Worm (Caenorhabditis elegans) whole organism, L2 larva: ENCODE results near the gene cyp-25A2.
A peak's percentile ranks its signal among the peaks of the same experiment; 100 is the strongest.

Experiments
- C34F6.9 ChIP-seq: fragments of 150-350 bp; optimal IDR thresholded peaks from 2 replicates; lab custom pipeline; 2014; ENCODE audit warnings: missing biosample characterization, missing genetic modification characterization
- F13H6.1 ChIP-seq: sonication (generic microtip); optimal IDR thresholded peaks from 2 replicates; lab custom pipeline; 2016; ENCODE audit warnings: missing genetic modification characterization, missing compliant biosample characterization
- R02D3.7 ChIP-seq: fragments of 150-350 bp; optimal IDR thresholded peaks from 2 replicates; lab custom pipeline; 2014; ENCODE audit warnings: missing biosample characterization, missing genetic modification characterization
- Y55F3AM.14 ChIP-seq: fragments of 200-800 bp; sonication (Bioruptor generic); optimal IDR thresholded peaks from 2 replicates; lab custom pipeline; 2018; ENCODE audit warnings: mild to moderate bottlenecking, missing genetic modification characterization, missing compliant biosample characterization
- ZK546.5 ChIP-seq: sonication (generic microtip); optimal IDR thresholded peaks from 2 replicates; lab custom pipeline; 2017; ENCODE audit warnings: missing biosample characterization, missing genetic modification characterization
- aly-2 ChIP-seq: fragments of 150-350 bp; optimal IDR thresholded peaks from 2 replicates; lab custom pipeline; 2014; ENCODE audit warnings: missing biosample characterization, missing genetic modification characterization
- ama-1 ChIP-seq: fragments of 150-350 bp; optimal IDR thresholded peaks from 2 replicates; lab custom pipeline; 2018; ENCODE audit warnings: inconsistent platforms
- blmp-1 ChIP-seq: sonication (generic microtip); optimal IDR thresholded peaks from 2 replicates; lab custom pipeline; 2017; ENCODE audit warnings: missing genetic modification characterization, mild to moderate bottlenecking, missing compliant biosample characterization, antibody characterized with exemption, moderate library complexity; ENCODE audit not compliant: insufficient read depth
- ceh-16 ChIP-seq: fragments of 150-350 bp; optimal IDR thresholded peaks from 2 replicates; lab custom pipeline; 2014; ENCODE audit warnings: missing biosample characterization, missing genetic modification characterization
- ceh-82 ChIP-seq: fragments of 150-350 bp; optimal IDR thresholded peaks from 2 replicates; lab custom pipeline; 2014; ENCODE audit warnings: missing biosample characterization, missing genetic modification characterization
- crh-2 ChIP-seq: sonication (generic microtip); optimal IDR thresholded peaks from 2 replicates; lab custom pipeline; 2017; ENCODE audit warnings: missing biosample characterization, missing genetic modification characterization
- egl-27 ChIP-seq: sonication (generic microtip); optimal IDR thresholded peaks from 3 replicates; lab custom pipeline; 2017; ENCODE audit warnings: missing biosample characterization, missing genetic modification reagents, missing genetic modification characterization
- elt-1 ChIP-seq: fragments of 150-350 bp; optimal IDR thresholded peaks from 2 replicates; lab custom pipeline; 2014; ENCODE audit warnings: missing biosample characterization, missing genetic modification characterization
- elt-3 ChIP-seq: sonication (generic microtip); optimal IDR thresholded peaks from 2 replicates; lab custom pipeline; 2017; ENCODE audit warnings: missing biosample characterization, missing genetic modification characterization
- fos-1 ChIP-seq: fragments of 150-350 bp; optimal IDR thresholded peaks from 2 replicates; lab custom pipeline; 2014; ENCODE audit warnings: missing biosample characterization, missing genetic modification characterization
- gmeb-1 ChIP-seq: fragments of 150-350 bp; optimal IDR thresholded peaks from 2 replicates; lab custom pipeline; 2014; ENCODE audit warnings: missing biosample characterization, missing genetic modification characterization
- lin-11 ChIP-seq: fragments of 150-350 bp; sonication (generic microtip); optimal IDR thresholded peaks from 2 replicates; lab custom pipeline; 2014; ENCODE audit warnings: missing biosample characterization, missing genetic modification characterization, inconsistent platforms, mixed read lengths
- lin-13 ChIP-seq: fragments of 150-350 bp; optimal IDR thresholded peaks from 2 replicates; lab custom pipeline; 2014; ENCODE audit warnings: missing biosample characterization, missing genetic modification reagents, missing genetic modification characterization
- lin-39 ChIP-seq: fragments of 150-350 bp; optimal IDR thresholded peaks from 2 replicates; lab custom pipeline; 2014; ENCODE audit warnings: missing biosample characterization, missing genetic modification reagents, missing genetic modification characterization
- lsy-2 ChIP-seq, 2 experiments: fragments of 150-350 bp in 1 of 2; sonication (generic microtip) in 1 of 2; optimal IDR thresholded peaks; 2 replicates each; lab custom pipeline; 2014 to 2017; ENCODE audit warnings: missing biosample characterization in 2 of 2, missing genetic modification characterization in 2 of 2
- mdl-1 ChIP-seq, 2 experiments: fragments of 150-350 bp in 1 of 2; sonication (generic microtip) in 1 of 2; optimal IDR thresholded peaks; 2 replicates each; lab custom pipeline; 2017; ENCODE audit warnings: missing biosample characterization in 2 of 2, missing genetic modification characterization in 2 of 2
- nhr-10 ChIP-seq: sonication (generic microtip); optimal IDR thresholded peaks from 2 replicates; lab custom pipeline; 2017; ENCODE audit warnings: missing biosample characterization, missing genetic modification characterization
- nhr-11 ChIP-seq: fragments of 150-350 bp; optimal IDR thresholded peaks from 2 replicates; lab custom pipeline; 2014; ENCODE audit warnings: missing biosample characterization, missing genetic modification characterization
- nhr-12 ChIP-seq: fragments of 150-350 bp; optimal IDR thresholded peaks from 2 replicates; lab custom pipeline; 2014; ENCODE audit warnings: missing biosample characterization, missing genetic modification characterization
- nhr-129 ChIP-seq: fragments of 150-350 bp; optimal IDR thresholded peaks from 2 replicates; lab custom pipeline; 2014; ENCODE audit warnings: missing biosample characterization, missing genetic modification characterization
- nhr-21 ChIP-seq: fragments of 150-350 bp; optimal IDR thresholded peaks from 2 replicates; lab custom pipeline; 2014; ENCODE audit warnings: missing biosample characterization, missing genetic modification characterization
- nhr-23 ChIP-seq: fragments of 150-350 bp; optimal IDR thresholded peaks from 2 replicates; lab custom pipeline; 2014; ENCODE audit warnings: missing biosample characterization, missing genetic modification reagents, missing genetic modification characterization
- nhr-237 ChIP-seq: fragments of 150-350 bp; optimal IDR thresholded peaks from 2 replicates; lab custom pipeline; 2014; ENCODE audit warnings: missing biosample characterization, missing genetic modification characterization
- nhr-25 ChIP-seq: fragments of 150-350 bp; sonication (generic microtip); optimal IDR thresholded peaks from 3 replicates; lab custom pipeline; 2014; ENCODE audit warnings: missing biosample characterization, missing genetic modification characterization
- nhr-6 ChIP-seq: fragments of 150-350 bp; optimal IDR thresholded peaks from 2 replicates; lab custom pipeline; 2014; ENCODE audit warnings: missing biosample characterization, missing genetic modification characterization
- peb-1 ChIP-seq: fragments of 150-350 bp; optimal IDR thresholded peaks from 2 replicates; lab custom pipeline; 2014; ENCODE audit warnings: missing biosample characterization, missing genetic modification characterization
- sem-4 ChIP-seq: fragments of 150-350 bp; optimal IDR thresholded peaks from 2 replicates; lab custom pipeline; 2014; ENCODE audit warnings: missing biosample characterization, missing genetic modification reagents, missing genetic modification characterization
- sma-3 ChIP-seq: sonication (generic microtip); optimal IDR thresholded peaks from 2 replicates; lab custom pipeline; 2016; ENCODE audit warnings: missing genetic modification reagents, missing genetic modification characterization, missing compliant biosample characterization
- sma-9 ChIP-seq, 2 experiments: fragments of 150-350 bp in 1 of 2; sonication (generic microtip) in 1 of 2; optimal IDR thresholded peaks; 2 replicates each; lab custom pipeline; 2014 to 2016; ENCODE audit warnings: missing genetic modification characterization in 2 of 2, mild to moderate bottlenecking in 1 of 2, missing biosample characterization in 1 of 2, missing compliant biosample characterization in 1 of 2, missing genetic modification reagents in 1 of 2, moderate library complexity in 1 of 2
- snpc-4 ChIP-seq: fragments of 150-350 bp; optimal IDR thresholded peaks from 2 replicates; lab custom pipeline; 2014; ENCODE audit warnings: missing biosample characterization, missing genetic modification characterization
- unc-55 ChIP-seq: fragments of 150-350 bp; sonication (generic microtip); optimal IDR thresholded peaks from 3 replicates; lab custom pipeline; 2014; ENCODE audit warnings: missing biosample characterization, missing genetic modification reagents, missing genetic modification characterization
- unc-62 ChIP-seq: fragments of 150-350 bp; optimal IDR thresholded peaks from 2 replicates; lab custom pipeline; 2014; ENCODE audit warnings: missing biosample characterization, missing genetic modification reagents, missing genetic modification characterization
- zag-1 ChIP-seq: fragments of 150-350 bp; optimal IDR thresholded peaks from 2 replicates; lab custom pipeline; 2014; ENCODE audit warnings: missing biosample characterization, missing genetic modification characterization
- ztf-1 ChIP-seq: fragments of 200-800 bp; sonication (Bioruptor generic); conservative IDR thresholded peaks from 2 replicates; pipeline ENCODE4 v1.3.6; 2022; ENCODE audit warnings: missing genetic modification characterization, missing compliant biosample characterization
- ztf-4 ChIP-seq: fragments of 150-350 bp; optimal IDR thresholded peaks from 2 replicates; lab custom pipeline; 2014; ENCODE audit warnings: missing biosample characterization, missing genetic modification characterization

Gene cyp-25A2

DNA sequence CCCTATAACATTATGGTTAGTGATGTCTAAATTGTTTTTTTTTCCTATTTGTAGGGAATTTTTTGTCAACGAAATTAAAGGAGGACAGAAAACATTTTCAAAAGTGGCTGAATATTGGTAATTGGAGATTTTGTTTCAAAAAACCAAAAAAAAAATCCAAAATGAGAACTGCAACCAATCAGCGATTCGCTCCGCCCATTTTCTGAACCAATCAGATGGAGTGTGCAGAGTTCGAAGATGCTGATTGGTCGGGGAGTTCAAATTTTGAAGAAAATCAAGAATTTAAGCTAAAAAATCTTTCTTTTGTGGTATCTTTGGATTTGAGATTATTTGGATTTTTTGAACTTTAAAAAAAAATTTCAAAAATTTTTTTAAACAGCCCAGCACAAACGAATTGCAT is 36.6 kb upstream of the cyp-25A2 start:
- TF ChIP-seq R02D3.7 (tag; lab: Kevin White, UChicago) (no peak), lin-13 (GFP tag; lab: Kevin White, UChicago) (peak; percentile 23)

- TF ChIP-seq nhr-129 (tag; lab: Kevin White, UChicago) (peak; percentile 36), nhr-23 (no peak), F13H6.1 (tag; lab: Kevin White, UChicago) (peak; percentile 17), gmeb-1 (tag; lab: Kevin White, UChicago) (peak; percentile 32), zag-1 (tag; lab: Kevin White, UChicago) (no peak), sem-4 (tag; lab: Kevin White, UChicago) (no peak), crh-2 (peak; percentile 66), sma-3 (GFP tag; lab: Kevin White, UChicago) (peak; percentile 39), aly-2 (tag; lab: Kevin White, UChicago) (no peak), R02D3.7 (tag; lab: Kevin White, UChicago) (no peak), fos-1 (tag; lab: Kevin White, UChicago) (peak; percentile 18), lsy-2 (tag; optimal IDR thresholded peaks at IDR 0.05; lab: Kevin White, UChicago) (peak in 1 of 2 experiments; percentile 39), C34F6.9 (tag; lab: Kevin White, UChicago) (peak; percentile 12), egl-27 (tag; lab: Kevin White, UChicago) (peak; percentile 39), nhr-25 (tag; lab: Kevin White, UChicago) (peak; percentile 31), lin-13 (GFP tag; lab: Kevin White, UChicago) (no peak), lin-39 (tag; lab: Kevin White, UChicago) (no peak), blmp-1 (peak; percentile 39), ztf-4 (tag; lab: Kevin White, UChicago) (no peak), sma-9 (GFP tag; optimal IDR thresholded peaks at IDR 0.05; lab: Kevin White, UChicago) (peak; percentile 53), sma-9 (tag; optimal IDR thresholded peaks at IDR 0.05; lab: Kevin White, UChicago) (no peak)
Measured at ce11 chrIII:3799213-3799612, 35.8 kb upstream of the cyp-25A2 start.

DNA sequence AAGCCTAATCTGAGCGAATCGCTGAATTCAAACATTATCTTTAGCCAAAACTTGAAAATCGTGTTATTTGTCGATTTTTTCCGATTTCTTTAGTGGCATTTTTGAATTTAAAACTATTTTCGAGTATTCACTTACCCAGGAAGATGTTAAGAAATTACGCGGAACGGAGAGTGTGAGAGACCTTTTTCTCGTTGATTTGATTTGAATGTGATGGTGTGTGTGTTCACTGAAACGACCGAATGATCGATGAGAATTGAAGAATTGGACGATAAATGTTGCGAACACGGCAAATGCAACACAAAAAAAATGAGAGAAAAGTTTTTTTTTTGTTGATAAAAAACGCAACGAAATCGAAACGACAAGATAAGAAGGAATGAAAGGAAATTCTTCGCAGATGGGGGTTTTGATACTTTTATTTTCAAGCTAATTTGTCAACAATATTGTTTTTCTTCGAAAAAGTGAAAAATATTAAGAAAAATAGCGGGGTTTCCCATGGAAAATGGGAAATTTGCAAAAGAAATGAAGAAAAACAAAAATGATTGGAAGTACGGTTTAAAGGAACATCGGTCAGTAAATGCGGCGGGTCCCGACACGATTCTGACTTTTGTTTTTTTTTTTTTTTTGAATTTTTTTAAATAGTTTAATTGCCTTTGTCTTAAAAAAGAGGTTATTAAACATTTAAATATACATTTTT is 34.6 kb upstream of the cyp-25A2 start, which contains the start of gene mtm-3:
Gene mtm-3, minus strand, starts transcription at position 228 of the 694 bp plus-strand sequence.
- no peak for TF ChIP-seq nhr-237 (tag; lab: Kevin White, UChicago)
- TF ChIP-seq sem-4 (tag; lab: Kevin White, UChicago): no peak
- peak; percentile 48 for TF ChIP-seq fos-1 (tag; lab: Kevin White, UChicago)
- TF ChIP-seq blmp-1: peak; percentile 53

DNA sequence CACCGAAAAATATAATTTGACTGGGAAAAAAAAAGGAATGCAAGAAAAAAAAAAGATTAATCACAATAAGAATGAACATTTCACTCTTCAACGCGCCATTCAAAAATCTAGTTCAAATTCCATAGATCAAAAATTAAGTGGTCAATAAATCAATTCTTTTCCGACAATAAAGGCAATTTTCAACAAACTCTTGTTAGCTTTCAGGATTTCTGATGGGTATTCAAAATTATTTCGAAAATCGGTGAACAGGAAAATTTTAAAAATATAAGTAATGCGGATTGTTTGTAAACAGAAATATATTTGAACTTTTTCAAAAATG is 34.1 kb upstream of the cyp-25A2 start:
- TF ChIP-seq blmp-1: no peak
- TF ChIP-seq, all 48 proteins: peak for 0

DNA sequence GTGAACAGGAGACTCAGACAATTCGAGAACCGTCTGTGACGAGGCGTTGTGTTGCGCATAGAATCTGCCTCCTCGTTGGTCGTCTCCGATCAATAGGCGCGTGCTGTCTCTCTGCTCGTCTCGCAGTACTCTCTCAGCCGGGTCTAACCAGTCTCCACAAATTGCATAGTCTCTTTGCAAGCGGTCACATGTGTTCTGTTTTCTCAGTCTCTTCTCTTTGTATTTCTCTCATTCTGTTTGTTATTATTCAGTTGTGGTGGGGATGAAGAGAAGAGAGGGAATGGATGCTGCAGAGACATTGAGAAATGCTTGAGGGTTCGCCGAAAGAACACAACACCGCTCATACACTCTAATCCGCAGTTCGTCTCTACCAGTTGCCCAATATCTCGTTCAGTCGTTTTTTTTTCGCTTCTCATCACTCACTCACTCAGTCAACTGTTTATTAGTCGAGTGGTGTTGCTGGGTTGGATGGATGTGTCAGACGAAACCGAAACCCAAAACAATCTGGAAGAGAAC is 33.6 kb upstream of the cyp-25A2 start:
- no peak for TF ChIP-seq aly-2 (tag; lab: Kevin White, UChicago)
- peak; percentile 85 for TF ChIP-seq ama-1 (lab: Kevin White, UChicago)
- no peak for TF ChIP-seq ztf-1 (GFP tag; lab: Robert Waterston, UW)
- TF ChIP-seq egl-27 (tag; lab: Kevin White, UChicago): peak; percentile 98
- peak; percentile 76 for TF ChIP-seq nhr-10 (tag; lab: Kevin White, UChicago)
- TF ChIP-seq unc-62 (GFP tag; lab: Kevin White, UChicago): peak; percentile 91
- TF ChIP-seq sem-4 (tag; lab: Kevin White, UChicago): peak; percentile 98
- TF ChIP-seq nhr-6: peak; percentile 97
- TF ChIP-seq fos-1 (tag; lab: Kevin White, UChicago): peak; percentile 97
- TF ChIP-seq nhr-237 (tag; lab: Kevin White, UChicago): peak; percentile 42
- TF ChIP-seq ceh-16: peak; percentile 89
- TF ChIP-seq lsy-2 (tag; optimal IDR thresholded peaks at IDR 0.05; lab: Kevin White, UChicago): peak; percentile 87 to 96
- TF ChIP-seq R02D3.7 (tag; lab: Kevin White, UChicago): no peak
- TF ChIP-seq ZK546.5 (tag; lab: Kevin White, UChicago): peak; percentile 61
- TF ChIP-seq F13H6.1 (tag; lab: Kevin White, UChicago): peak; percentile 99
- TF ChIP-seq elt-3 (tag; lab: Kevin White, UChicago): no peak
- peak; percentile 86 for TF ChIP-seq snpc-4
- TF ChIP-seq blmp-1: peak; percentile 82
- TF ChIP-seq elt-1 (tag; lab: Kevin White, UChicago): peak; percentile 13
- peak; percentile 98 for TF ChIP-seq ztf-4 (tag; lab: Kevin White, UChicago)
- peak; percentile 91 for TF ChIP-seq lin-13 (GFP tag; lab: Kevin White, UChicago)
- no peak for TF ChIP-seq nhr-11 (tag; lab: Kevin White, UChicago)
- TF ChIP-seq nhr-12: no peak
- peak; percentile 96 for TF ChIP-seq sma-3 (GFP tag; lab: Kevin White, UChicago)
- TF ChIP-seq unc-55: peak; percentile 98
- TF ChIP-seq mdl-1 (tag; optimal IDR thresholded peaks at IDR 0.05; lab: Kevin White, UChicago): peak; percentile 100
- peak; percentile 91 for TF ChIP-seq lin-11 (tag; lab: Kevin White, UChicago)
- TF ChIP-seq nhr-23: no peak
- no peak for TF ChIP-seq peb-1 (tag; lab: Kevin White, UChicago)
- peak; percentile 98 for TF ChIP-seq nhr-25 (tag; lab: Kevin White, UChicago)
- peak; percentile 98 for TF ChIP-seq nhr-21 (tag; lab: Kevin White, UChicago)
- TF ChIP-seq ceh-82 (tag; lab: Kevin White, UChicago): peak; percentile 51
- TF ChIP-seq Y55F3AM.14 (GFP tag; lab: Kevin White, UChicago): peak; percentile 98
